Worm (Caenorhabditis elegans) whole organism, mixed stage, embryonic: ENCODE results near the gene C05D12.7.

Experiments
- M03D4.4 ChIP-seq: sonication (generic microtip); optimal IDR thresholded peaks from 2 replicates; lab custom pipeline; 2017; ENCODE audit warnings: mild to moderate bottlenecking, missing genetic modification characterization, missing compliant biosample characterization
- bed-3 ChIP-seq: fragments of 200-800 bp; sonication (Bioruptor generic); optimal IDR thresholded peaks from 3 replicates; lab custom pipeline; 2018; ENCODE audit warnings: mild to moderate bottlenecking, missing genetic modification characterization, moderate library complexity, missing compliant biosample characterization
- ceh-39 ChIP-seq: fragments of 150-350 bp; optimal IDR thresholded peaks from 2 replicates; lab custom pipeline; 2014; ENCODE audit warnings: missing biosample characterization, missing genetic modification characterization
- ceh-43 ChIP-seq: fragments of 200-800 bp; sonication (Bioruptor generic); optimal IDR thresholded peaks from 2 replicates; lab custom pipeline; 2018; ENCODE audit warnings: mild to moderate bottlenecking, missing genetic modification characterization, moderate library complexity, missing compliant biosample characterization
- ceh-83 ChIP-seq: fragments of 200-800 bp; sonication (Bioruptor generic); optimal IDR thresholded peaks from 2 replicates; lab custom pipeline; 2018; ENCODE audit warnings: mild to moderate bottlenecking, missing genetic modification characterization, missing compliant biosample characterization
- ces-1 ChIP-seq: fragments of 150-350 bp; optimal IDR thresholded peaks from 2 replicates; lab custom pipeline; 2014; ENCODE audit warnings: missing biosample characterization, missing genetic modification reagents, missing genetic modification characterization
- cnd-1 ChIP-seq: fragments of 200-800 bp; sonication (Bioruptor generic); optimal IDR thresholded peaks from 2 replicates; lab custom pipeline; 2018; ENCODE audit warnings: mild to moderate bottlenecking, missing genetic modification characterization, missing compliant biosample characterization
- drap-1 ChIP-seq: fragments of 200-800 bp; sonication (Bioruptor generic); optimal IDR thresholded peaks from 3 replicates; lab custom pipeline; 2018; ENCODE audit warnings: mild to moderate bottlenecking, missing genetic modification characterization, missing compliant biosample characterization
- elt-1 ChIP-seq: sonication (generic microtip); optimal IDR thresholded peaks from 2 replicates; lab custom pipeline; 2017; ENCODE audit warnings: missing genetic modification characterization, mild to moderate bottlenecking, missing compliant biosample characterization, antibody characterized with exemption, moderate library complexity, borderline replicate concordance; ENCODE audit not compliant: insufficient read depth
- elt-3 ChIP-seq: fragments of 150-350 bp; optimal IDR thresholded peaks from 2 replicates; lab custom pipeline; 2014; ENCODE audit warnings: missing biosample characterization, missing genetic modification characterization
- ham-2 ChIP-seq: fragments of 200-800 bp; sonication (Bioruptor generic); optimal IDR thresholded peaks from 2 replicates; lab custom pipeline; 2018; ENCODE audit warnings: mild to moderate bottlenecking, missing genetic modification characterization, missing compliant biosample characterization
- hlh-1 ChIP-seq: fragments of 150-350 bp; optimal IDR thresholded peaks from 2 replicates; lab custom pipeline; 2014; ENCODE audit warnings: missing biosample characterization, missing genetic modification reagents, missing genetic modification characterization
- lin-13 ChIP-seq: fragments of 150-350 bp; optimal IDR thresholded peaks from 2 replicates; lab custom pipeline; 2014; ENCODE audit warnings: missing biosample characterization, missing genetic modification characterization
- lin-32 ChIP-seq: fragments of 200-800 bp; sonication (Bioruptor generic); optimal IDR thresholded peaks from 2 replicates; lab custom pipeline; 2018; ENCODE audit warnings: mild to moderate bottlenecking, missing genetic modification characterization, missing compliant biosample characterization
- lsy-2 ChIP-seq: fragments of 150-350 bp; optimal IDR thresholded peaks from 2 replicates; lab custom pipeline; 2014; ENCODE audit warnings: missing biosample characterization, missing genetic modification characterization
- mab-5 ChIP-seq: fragments of 150-350 bp; optimal IDR thresholded peaks from 2 replicates; lab custom pipeline; 2014; ENCODE audit warnings: missing biosample characterization, missing genetic modification characterization
- mep-1 ChIP-seq: fragments of 150-350 bp; optimal IDR thresholded peaks from 2 replicates; lab custom pipeline; 2017; ENCODE audit warnings: missing biosample characterization, missing genetic modification reagents, missing genetic modification characterization, inconsistent platforms
- mls-2 ChIP-seq: sonication (generic microtip); optimal IDR thresholded peaks from 2 replicates; lab custom pipeline; 2016; ENCODE audit warnings: mild to moderate bottlenecking, missing genetic modification characterization, moderate library complexity, missing compliant biosample characterization
- nhr-12 ChIP-seq: fragments of 150-350 bp; optimal IDR thresholded peaks from 2 replicates; lab custom pipeline; 2014; ENCODE audit warnings: missing biosample characterization, missing genetic modification characterization
- nhr-2 ChIP-seq: fragments of 150-350 bp; optimal IDR thresholded peaks from 2 replicates; lab custom pipeline; 2014; ENCODE audit warnings: missing biosample characterization, missing genetic modification characterization
- nhr-28 ChIP-seq: fragments of 150-350 bp; optimal IDR thresholded peaks from 2 replicates; lab custom pipeline; 2014; ENCODE audit warnings: missing biosample characterization, missing genetic modification characterization
- nhr-76 ChIP-seq: sonication (generic microtip); optimal IDR thresholded peaks from 2 replicates; lab custom pipeline; 2017; ENCODE audit warnings: missing biosample characterization, missing genetic modification characterization
- pha-4 ChIP-seq: fragments of 150-350 bp; optimal IDR thresholded peaks from 2 replicates; lab custom pipeline; 2018; ENCODE audit warnings: missing biosample characterization, missing genetic modification reagents, missing genetic modification characterization
- sptf-1 ChIP-seq: sonication (generic microtip); optimal IDR thresholded peaks from 2 replicates; lab custom pipeline; 2017; ENCODE audit warnings: mild to moderate bottlenecking, missing genetic modification characterization, moderate library complexity, missing compliant biosample characterization
- tbx-8 ChIP-seq: fragments of 200-800 bp; sonication (Bioruptor generic); optimal IDR thresholded peaks from 2 replicates; lab custom pipeline; 2018; ENCODE audit warnings: mild to moderate bottlenecking, missing genetic modification characterization, moderate library complexity, missing compliant biosample characterization
- unc-120 ChIP-seq: sonication (generic microtip); optimal IDR thresholded peaks from 2 replicates; lab custom pipeline; 2017; ENCODE audit warnings: missing genetic modification characterization, missing compliant biosample characterization; ENCODE audit not compliant: poor library complexity, severe bottlenecking
- unc-39 ChIP-seq: fragments of 150-350 bp; optimal IDR thresholded peaks from 2 replicates; lab custom pipeline; 2014; ENCODE audit warnings: missing biosample characterization, missing genetic modification characterization
- unc-62 ChIP-seq: fragments of 150-350 bp; optimal IDR thresholded peaks from 2 replicates; lab custom pipeline; 2014; ENCODE audit warnings: missing biosample characterization, missing genetic modification reagents, missing genetic modification characterization
- zip-8 ChIP-seq: fragments of 150-350 bp; optimal IDR thresholded peaks from 2 replicates; lab custom pipeline; 2014; ENCODE audit warnings: missing biosample characterization, missing genetic modification characterization

Gene C05D12.7

DNA sequence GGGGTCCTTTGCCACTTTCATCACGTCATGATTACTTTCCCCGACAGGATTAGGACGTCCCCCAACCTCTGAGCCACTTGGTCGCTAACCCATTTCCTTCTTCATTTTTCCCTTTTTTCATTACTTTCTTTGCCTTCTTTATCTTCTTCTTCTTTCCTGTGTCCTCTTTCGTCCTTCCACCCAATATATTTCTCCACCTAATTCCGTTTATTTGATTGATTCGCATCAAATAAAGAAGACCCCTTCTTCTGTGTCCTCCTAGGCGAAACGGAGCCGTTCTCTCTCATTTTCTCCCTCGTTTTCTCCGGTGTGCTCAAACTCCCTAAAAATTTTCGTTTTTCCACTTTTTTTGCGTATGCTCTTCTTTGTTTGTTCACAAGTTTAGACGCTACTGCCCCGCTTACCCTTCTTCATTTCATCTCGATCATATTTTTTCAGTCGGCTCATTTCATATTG, at the start of gene C05D12.7:
Gene C05D12.7 (plus strand): TSS at position 406 of the 456 bp plus-strand sequence.
- TF ChIP-seq ces-1 (GFP tag; lab: Kevin White, UChicago) (peak; percentile 78), ceh-43 (no peak)

DNA sequence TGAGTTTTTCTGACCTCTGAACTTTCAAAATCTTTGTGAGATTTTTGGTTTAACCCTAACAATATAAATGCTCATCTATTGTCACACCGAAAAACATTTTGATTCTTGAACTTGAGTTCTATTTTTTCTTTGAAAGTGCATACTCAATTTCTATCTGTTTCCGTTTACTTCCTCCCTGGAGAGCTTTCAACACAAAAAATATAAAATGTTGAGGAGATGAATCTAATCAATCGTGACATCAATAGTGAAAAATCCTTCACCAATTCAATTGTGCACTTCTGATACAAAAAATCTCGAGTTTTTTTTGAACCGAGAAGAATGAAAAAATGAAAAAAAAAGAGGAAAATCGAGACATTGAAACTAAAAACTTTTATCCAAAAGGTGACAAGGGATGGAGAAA, 48.1 kb upstream of the C05D12.7 start:
- no peak for TF ChIP-seq mab-5 (tag; lab: Kevin White, UChicago)
- TF ChIP-seq ces-1 (GFP tag; lab: Kevin White, UChicago), result peak; percentile 5

DNA sequence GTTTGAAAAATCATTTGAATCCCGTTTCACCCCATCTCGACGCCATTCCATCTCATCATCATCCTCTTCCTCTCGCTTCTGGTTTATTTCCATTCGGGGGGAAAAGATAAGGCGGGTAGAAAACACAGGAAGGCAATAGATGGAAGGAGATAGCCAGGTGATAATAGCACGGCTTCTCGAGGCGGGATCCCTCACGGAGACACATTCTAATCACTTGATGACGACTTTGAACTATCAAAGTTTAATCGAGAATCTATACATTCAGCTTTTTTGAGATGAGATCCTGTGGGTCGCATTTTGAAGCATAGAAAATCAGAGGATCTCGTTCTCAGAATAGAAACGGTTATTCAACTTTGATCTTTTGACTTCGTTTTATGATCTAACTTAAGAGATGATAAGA, 37.9 kb upstream of the C05D12.7 start, which contains the start of gene C33B4.2:
Gene C33B4.2 (minus strand): TSS at position 165 of the 400 bp plus-strand sequence.
- TF ChIP-seq mab-5 (tag; lab: Kevin White, UChicago) (no peak), M03D4.4 (tag; lab: Kevin White, UChicago) (no peak), ham-2 (GFP tag; lab: Kevin White, UChicago) (peak; percentile 4), ces-1 (GFP tag; lab: Kevin White, UChicago) (no peak), sptf-1 (tag; lab: Kevin White, UChicago) (no peak), ceh-39 (tag; lab: Kevin White, UChicago) (no peak), nhr-28 (no peak), nhr-12 (no peak), mls-2 (no peak), unc-39 (no peak), ceh-83 (GFP tag; lab: Kevin White, UChicago) (no peak), tbx-8 (GFP tag; lab: Kevin White, UChicago) (no peak), drap-1 (GFP tag; lab: Kevin White, UChicago) (no peak), lin-13 (tag; lab: Kevin White, UChicago) (no peak), elt-1 (peak; percentile 70)

DNA sequence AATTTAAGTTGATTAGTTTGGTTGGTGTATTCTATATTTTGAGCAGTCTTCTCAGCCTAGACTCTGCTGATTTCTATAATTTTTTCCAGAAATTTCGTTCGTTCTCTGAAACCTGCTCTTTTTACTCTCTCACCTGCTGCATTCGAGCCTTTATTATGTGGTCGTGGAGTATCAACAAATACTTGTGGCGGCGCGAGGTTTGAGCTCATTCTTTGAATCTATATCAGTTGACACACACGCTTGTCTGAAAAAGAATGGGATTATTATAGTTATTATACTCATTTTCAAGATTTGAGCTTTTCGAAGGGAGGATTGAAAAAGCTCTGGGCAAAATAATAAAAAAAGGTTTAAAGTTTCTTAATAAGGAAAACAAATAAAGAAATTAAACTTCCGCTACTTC, 33.9 kb upstream of the C05D12.7 start:
- TF ChIP-seq nhr-12 (no peak), cnd-1 (tag; lab: Kevin White, UChicago) (no peak), mep-1 (tag; lab: Kevin White, UChicago) (no peak), ceh-83 (GFP tag; lab: Kevin White, UChicago) (no peak), nhr-76 (tag; lab: Kevin White, UChicago) (no peak), mab-5 (tag; lab: Kevin White, UChicago) (no peak), bed-3 (GFP tag; lab: Kevin White, UChicago) (no peak), unc-120 (no peak), pha-4 (tag; lab: Kevin White, UChicago) (no peak), ceh-39 (tag; lab: Kevin White, UChicago) (no peak), nhr-2 (tag; lab: Kevin White, UChicago) (no peak), hlh-1 (tag; lab: Kevin White, UChicago) (no peak), drap-1 (GFP tag; lab: Kevin White, UChicago) (no peak)

DNA sequence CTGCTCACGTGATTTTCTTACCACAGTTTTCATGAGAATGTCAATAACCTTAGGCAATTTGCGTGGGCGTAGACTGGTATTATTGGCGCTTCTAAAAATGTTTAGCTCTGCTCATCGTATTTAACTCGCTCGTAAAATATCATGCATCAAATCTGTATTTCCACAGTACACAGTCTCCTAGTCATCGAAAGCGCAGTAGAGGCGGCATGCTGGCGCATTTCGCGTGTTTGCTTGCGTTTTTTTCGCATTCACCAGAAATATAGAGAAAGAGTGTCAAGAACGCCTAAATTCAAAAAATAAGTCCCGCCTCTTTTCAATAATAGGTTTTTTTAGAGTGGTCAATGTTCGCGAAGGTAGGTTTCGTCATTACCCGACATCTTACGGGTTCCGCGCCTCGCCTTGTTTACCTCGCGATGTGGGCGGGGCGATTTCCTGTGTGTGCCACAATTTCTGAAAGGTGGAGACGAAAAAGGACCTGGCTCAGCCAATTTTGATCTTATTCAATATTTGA, 33.2 kb upstream of the C05D12.7 start:
- TF ChIP-seq hlh-1 (tag; lab: Kevin White, UChicago), result no peak
- no peak for TF ChIP-seq nhr-28
- TF ChIP-seq lin-32 (GFP tag; lab: Kevin White, UChicago), result no peak
- TF ChIP-seq lin-13 (tag; lab: Kevin White, UChicago), result no peak
- no peak for TF ChIP-seq mep-1 (tag; lab: Kevin White, UChicago)
- TF ChIP-seq sptf-1 (tag; lab: Kevin White, UChicago), result no peak
- no peak for TF ChIP-seq elt-3 (tag; lab: Kevin White, UChicago)
- TF ChIP-seq unc-62 (GFP tag; lab: Kevin White, UChicago), result no peak
- TF ChIP-seq ceh-83 (GFP tag; lab: Kevin White, UChicago), result no peak
- TF ChIP-seq zip-8, result no peak
- TF ChIP-seq mab-5 (tag; lab: Kevin White, UChicago), result no peak
- no peak for TF ChIP-seq nhr-2 (tag; lab: Kevin White, UChicago)
- no peak for TF ChIP-seq ces-1 (GFP tag; lab: Kevin White, UChicago)
- TF ChIP-seq cnd-1 (tag; lab: Kevin White, UChicago), result no peak
- no peak for TF ChIP-seq unc-39
- no peak for TF ChIP-seq lsy-2 (tag; lab: Kevin White, UChicago)
- no peak for TF ChIP-seq M03D4.4 (tag; lab: Kevin White, UChicago)
